Worm (Caenorhabditis elegans) whole organism, mixed stage, embryonic: Measurements from ENCODE around the gene W08A12.3.

ENCODE experiments used
- M03D4.4 ChIP-seq: sonication (generic microtip); optimal IDR thresholded peaks from 2 replicates; lab custom pipeline; 2017; ENCODE audit warnings: mild to moderate bottlenecking, missing genetic modification characterization, missing compliant biosample characterization
- bed-3 ChIP-seq: fragments of 200-800 bp; sonication (Bioruptor generic); optimal IDR thresholded peaks from 3 replicates; lab custom pipeline; 2018; ENCODE audit warnings: mild to moderate bottlenecking, missing genetic modification characterization, moderate library complexity, missing compliant biosample characterization
- blmp-1 ChIP-seq: fragments of 150-350 bp; optimal IDR thresholded peaks from 2 replicates; lab custom pipeline; 2014; ENCODE audit warnings: missing biosample characterization, missing genetic modification characterization
- ceh-43 ChIP-seq: fragments of 200-800 bp; sonication (Bioruptor generic); optimal IDR thresholded peaks from 2 replicates; lab custom pipeline; 2018; ENCODE audit warnings: mild to moderate bottlenecking, missing genetic modification characterization, moderate library complexity, missing compliant biosample characterization
- ceh-83 ChIP-seq: fragments of 200-800 bp; sonication (Bioruptor generic); optimal IDR thresholded peaks from 2 replicates; lab custom pipeline; 2018; ENCODE audit warnings: mild to moderate bottlenecking, missing genetic modification characterization, missing compliant biosample characterization
- ces-1 ChIP-seq: fragments of 150-350 bp; optimal IDR thresholded peaks from 2 replicates; lab custom pipeline; 2014; ENCODE audit warnings: missing biosample characterization, missing genetic modification reagents, missing genetic modification characterization
- cnd-1 ChIP-seq: fragments of 200-800 bp; sonication (Bioruptor generic); optimal IDR thresholded peaks from 2 replicates; lab custom pipeline; 2018; ENCODE audit warnings: mild to moderate bottlenecking, missing genetic modification characterization, missing compliant biosample characterization
- drap-1 ChIP-seq: fragments of 200-800 bp; sonication (Bioruptor generic); optimal IDR thresholded peaks from 3 replicates; lab custom pipeline; 2018; ENCODE audit warnings: mild to moderate bottlenecking, missing genetic modification characterization, missing compliant biosample characterization
- elt-3 ChIP-seq: fragments of 150-350 bp; optimal IDR thresholded peaks from 2 replicates; lab custom pipeline; 2014; ENCODE audit warnings: missing biosample characterization, missing genetic modification characterization
- flh-1 ChIP-seq: fragments of 200-800 bp; sonication (Bioruptor generic); optimal IDR thresholded peaks from 2 replicates; lab custom pipeline; 2018; ENCODE audit warnings: mild to moderate bottlenecking, missing genetic modification characterization, moderate library complexity, missing compliant biosample characterization
- ham-2 ChIP-seq: fragments of 200-800 bp; sonication (Bioruptor generic); optimal IDR thresholded peaks from 2 replicates; lab custom pipeline; 2018; ENCODE audit warnings: mild to moderate bottlenecking, missing genetic modification characterization, missing compliant biosample characterization
- hlh-1 ChIP-seq: fragments of 150-350 bp; optimal IDR thresholded peaks from 2 replicates; lab custom pipeline; 2014; ENCODE audit warnings: missing biosample characterization, missing genetic modification reagents, missing genetic modification characterization
- lin-13 ChIP-seq: fragments of 150-350 bp; optimal IDR thresholded peaks from 2 replicates; lab custom pipeline; 2014; ENCODE audit warnings: missing biosample characterization, missing genetic modification characterization
- lin-32 ChIP-seq: fragments of 200-800 bp; sonication (Bioruptor generic); optimal IDR thresholded peaks from 2 replicates; lab custom pipeline; 2018; ENCODE audit warnings: mild to moderate bottlenecking, missing genetic modification characterization, missing compliant biosample characterization
- lsy-2 ChIP-seq: fragments of 150-350 bp; optimal IDR thresholded peaks from 2 replicates; lab custom pipeline; 2014; ENCODE audit warnings: missing biosample characterization, missing genetic modification characterization
- mab-5 ChIP-seq: fragments of 150-350 bp; optimal IDR thresholded peaks from 2 replicates; lab custom pipeline; 2014; ENCODE audit warnings: missing biosample characterization, missing genetic modification characterization
- mep-1 ChIP-seq: fragments of 150-350 bp; optimal IDR thresholded peaks from 2 replicates; lab custom pipeline; 2017; ENCODE audit warnings: missing biosample characterization, missing genetic modification reagents, missing genetic modification characterization, inconsistent platforms
- mls-2 ChIP-seq: sonication (generic microtip); optimal IDR thresholded peaks from 2 replicates; lab custom pipeline; 2016; ENCODE audit warnings: mild to moderate bottlenecking, missing genetic modification characterization, moderate library complexity, missing compliant biosample characterization
- nhr-12 ChIP-seq: fragments of 150-350 bp; optimal IDR thresholded peaks from 2 replicates; lab custom pipeline; 2014; ENCODE audit warnings: missing biosample characterization, missing genetic modification characterization
- nhr-2 ChIP-seq: fragments of 150-350 bp; optimal IDR thresholded peaks from 2 replicates; lab custom pipeline; 2014; ENCODE audit warnings: missing biosample characterization, missing genetic modification characterization
- nhr-28 ChIP-seq: fragments of 150-350 bp; optimal IDR thresholded peaks from 2 replicates; lab custom pipeline; 2014; ENCODE audit warnings: missing biosample characterization, missing genetic modification characterization
- pha-4 ChIP-seq: fragments of 150-350 bp; optimal IDR thresholded peaks from 2 replicates; lab custom pipeline; 2018; ENCODE audit warnings: missing biosample characterization, missing genetic modification reagents, missing genetic modification characterization
- sem-2 ChIP-seq: fragments of 200-800 bp; sonication (Bioruptor generic); optimal IDR thresholded peaks from 2 replicates; lab custom pipeline; 2018; ENCODE audit warnings: mild to moderate bottlenecking, missing genetic modification characterization, missing compliant biosample characterization
- snpc-4 ChIP-seq: fragments of 150-350 bp; optimal IDR thresholded peaks from 2 replicates; lab custom pipeline; 2014; ENCODE audit warnings: missing biosample characterization, missing genetic modification characterization
- sptf-1 ChIP-seq: sonication (generic microtip); optimal IDR thresholded peaks from 2 replicates; lab custom pipeline; 2017; ENCODE audit warnings: mild to moderate bottlenecking, missing genetic modification characterization, moderate library complexity, missing compliant biosample characterization
- tbx-8 ChIP-seq: fragments of 200-800 bp; sonication (Bioruptor generic); optimal IDR thresholded peaks from 2 replicates; lab custom pipeline; 2018; ENCODE audit warnings: mild to moderate bottlenecking, missing genetic modification characterization, moderate library complexity, missing compliant biosample characterization
- unc-120 ChIP-seq: sonication (generic microtip); optimal IDR thresholded peaks from 2 replicates; lab custom pipeline; 2017; ENCODE audit warnings: missing genetic modification characterization, missing compliant biosample characterization; ENCODE audit not compliant: poor library complexity, severe bottlenecking
- unc-39 ChIP-seq: fragments of 150-350 bp; optimal IDR thresholded peaks from 2 replicates; lab custom pipeline; 2014; ENCODE audit warnings: missing biosample characterization, missing genetic modification characterization
- unc-62 ChIP-seq: fragments of 150-350 bp; optimal IDR thresholded peaks from 2 replicates; lab custom pipeline; 2014; ENCODE audit warnings: missing biosample characterization, missing genetic modification reagents, missing genetic modification characterization
- zip-8 ChIP-seq: fragments of 150-350 bp; optimal IDR thresholded peaks from 2 replicates; lab custom pipeline; 2014; ENCODE audit warnings: missing biosample characterization, missing genetic modification characterization
- ztf-11 ChIP-seq: fragments of 150-350 bp; optimal IDR thresholded peaks from 2 replicates; lab custom pipeline; 2014; ENCODE audit warnings: missing biosample characterization, missing genetic modification characterization

W08A12.3 gene

ce11 chrV:3647862-3648261 lies 34.8 kb upstream of the W08A12.3 start, which contains the start of gene F59B1.10:
Gene F59B1.10, minus strand, starts transcription at chrV:3647962.
- TF ChIP-seq hlh-1 (tag; lab: Kevin White, UChicago), result no peak
- TF ChIP-seq elt-3 (tag; lab: Kevin White, UChicago), result no peak
- TF ChIP-seq mep-1, result no peak
- no peak for TF ChIP-seq M03D4.4 (tag; lab: Kevin White, UChicago)

- TF ChIP-seq zip-8 (no peak), mab-5 (tag; lab: Kevin White, UChicago) (no peak), drap-1 (GFP tag; lab: Kevin White, UChicago) (no peak), ceh-43 (GFP tag; lab: Kevin White, UChicago) (no peak), snpc-4 (no peak), nhr-12 (no peak), tbx-8 (no peak), nhr-2 (tag; lab: Kevin White, UChicago) (no peak)
These were observed 33.2 kb upstream of the W08A12.3 start, which contains the start of gene str-114 for ce11 chrV:3649473-3649872. Gene str-114, plus strand, starts transcription at chrV:3649773.

DNA sequence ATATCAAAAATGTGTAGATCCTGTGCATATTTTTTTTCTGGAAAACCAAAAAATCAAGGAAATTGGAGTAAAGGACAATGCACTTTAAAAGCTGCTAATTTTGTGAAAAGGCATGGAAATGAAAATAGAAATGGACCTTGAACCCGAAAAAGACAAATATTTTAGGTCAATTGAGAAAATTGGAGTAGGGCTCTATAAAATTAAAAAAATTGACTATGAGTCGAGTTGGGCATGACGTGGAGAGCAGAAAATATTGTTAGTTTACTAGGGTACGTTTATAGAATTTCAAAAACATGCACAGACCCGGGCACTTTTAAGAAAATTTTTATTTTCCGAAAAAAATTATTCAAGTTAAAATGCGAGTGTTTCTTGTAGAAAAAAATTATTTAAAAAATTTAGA lies 23.2 kb upstream of the W08A12.3 start, which contains the start of gene acr-23:
Gene acr-23 (minus strand): TSS at position 101 of the 400 bp plus-strand sequence.
- TF ChIP-seq ham-2 (GFP tag; lab: Kevin White, UChicago), result no peak
- TF ChIP-seq bed-3 (GFP tag; lab: Kevin White, UChicago), result no peak
- no peak for TF ChIP-seq nhr-28
- no peak for TF ChIP-seq ceh-43 (GFP tag; lab: Kevin White, UChicago)
- TF ChIP-seq M03D4.4 (tag; lab: Kevin White, UChicago), result no peak
- no peak for TF ChIP-seq tbx-8
- TF ChIP-seq nhr-12, result no peak
- no peak for TF ChIP-seq sptf-1
- TF ChIP-seq unc-39 (tag; lab: Kevin White, UChicago), result no peak
- no peak for TF ChIP-seq hlh-1 (tag; lab: Kevin White, UChicago)
- TF ChIP-seq unc-62, result no peak
- no peak for TF ChIP-seq ceh-83 (GFP tag; lab: Kevin White, UChicago)
- no peak for TF ChIP-seq lsy-2
- TF ChIP-seq pha-4, result no peak
- TF ChIP-seq blmp-1 (tag; lab: Kevin White, UChicago), result no peak
- TF ChIP-seq unc-120, result no peak
- no peak for TF ChIP-seq lin-32 (GFP tag; lab: Kevin White, UChicago)
- TF ChIP-seq mls-2 (tag; lab: Kevin White, UChicago), result no peak

DNA sequence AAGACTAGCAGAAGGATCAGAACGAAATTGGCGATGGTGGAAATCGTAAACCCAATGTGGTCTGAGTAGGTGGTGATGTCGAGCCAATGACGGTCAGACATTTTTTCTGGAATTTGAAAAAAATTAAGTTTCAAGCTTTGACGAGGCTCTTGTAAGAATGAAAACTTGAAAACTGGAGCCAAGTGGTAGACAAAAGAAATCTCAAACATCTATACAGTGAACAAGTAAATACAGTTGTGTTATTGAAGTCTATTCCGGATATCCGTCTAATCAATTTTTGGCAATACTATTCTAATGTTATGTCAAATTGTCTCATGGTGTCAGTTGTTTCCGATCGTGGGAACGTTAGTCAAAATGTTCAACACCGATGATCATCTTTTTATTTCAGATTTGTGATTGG lies 15.8 kb upstream of the W08A12.3 start, which contains the start of gene str-113:
Gene str-113 (minus strand): TSS at position 101 of the 400 bp plus-strand sequence.
- no peak for TF ChIP-seq sem-2 (GFP tag; lab: Kevin White, UChicago)
- TF ChIP-seq ztf-11, result no peak
- TF ChIP-seq mab-5 (tag; lab: Kevin White, UChicago), result no peak
- TF ChIP-seq nhr-2 (tag; lab: Kevin White, UChicago), result no peak
- TF ChIP-seq zip-8, result no peak
- TF ChIP-seq flh-1 (GFP tag; lab: Kevin White, UChicago), result no peak
- TF ChIP-seq sptf-1, result no peak
- no peak for TF ChIP-seq ham-2 (GFP tag; lab: Kevin White, UChicago)

- TF ChIP-seq mab-5 (tag; lab: Kevin White, UChicago) (no peak), lin-32 (GFP tag; lab: Kevin White, UChicago) (no peak), elt-3 (tag; lab: Kevin White, UChicago) (no peak), sem-2 (GFP tag; lab: Kevin White, UChicago) (no peak), lin-13 (tag; lab: Kevin White, UChicago) (no peak), ztf-11 (no peak), ham-2 (GFP tag; lab: Kevin White, UChicago) (no peak), ces-1 (no peak), unc-120 (no peak), blmp-1 (tag; lab: Kevin White, UChicago) (no peak), unc-62 (no peak), drap-1 (GFP tag; lab: Kevin White, UChicago) (no peak), nhr-28 (no peak), unc-39 (tag; lab: Kevin White, UChicago) (no peak), snpc-4 (no peak), pha-4 (no peak), lsy-2 (no peak), nhr-2 (tag; lab: Kevin White, UChicago) (no peak), cnd-1 (tag; lab: Kevin White, UChicago) (no peak)
- TF ChIP-seq, all 35 proteins: peak for 0
These were observed 14.2 kb upstream of the W08A12.3 start, which contains the start of gene Y39H10B.2 for ce11 chrV:3668464-3668863. Gene Y39H10B.2, plus strand, starts transcription at chrV:3668764.
